Fruit fly (Drosophila melanogaster) whole organism, embryonic: Measurements from ENCODE around the gene Ucp4A.

Experiments used
- Blimp-1 ChIP-seq: fragments of 200-800 bp; sonication (Bioruptor generic); optimal IDR thresholded peaks from 3 replicates; lab custom pipeline; 2018; ENCODE audit warnings: missing biosample characterization, missing genetic modification characterization, mild to moderate bottlenecking, moderate library complexity, missing genetic modification reagents
- CG10366 ChIP-seq: fragments of 200-800 bp; sonication (Bioruptor generic); IDR thresholded peaks from 2 replicates; pipeline ENCODE4 v1.3.6; 2022; ENCODE audit warnings: missing biosample characterization, missing genetic modification characterization
- CG11085 ChIP-seq: fragments of 200-800 bp; sonication (Bioruptor generic); IDR thresholded peaks from 2 replicates; pipeline ENCODE4 v1.3.6; 2022; ENCODE audit warnings: missing biosample characterization, missing genetic modification characterization
- CG12155 ChIP-seq: fragments of 200-800 bp; sonication (Bioruptor generic); optimal IDR thresholded peaks from 3 replicates; lab custom pipeline; 2016; ENCODE audit warnings: missing biosample characterization, missing genetic modification characterization
- CG12391 ChIP-seq: fragments of 200-800 bp; sonication (Bioruptor generic); optimal IDR thresholded peaks from 3 replicates; lab custom pipeline; 2018; ENCODE audit warnings: missing biosample characterization, mild to moderate bottlenecking, missing genetic modification characterization, moderate library complexity
- CG14710 ChIP-seq: fragments of 200-800 bp; sonication (Bioruptor generic); optimal IDR thresholded peaks from 3 replicates; lab custom pipeline; 2019; ENCODE audit warnings: missing biosample characterization, mild to moderate bottlenecking, missing genetic modification characterization, moderate library complexity
- CG15514 ChIP-seq: fragments of 200-800 bp; sonication (Bioruptor generic); optimal IDR thresholded peaks from 3 replicates; lab custom pipeline; 2017; ENCODE audit warnings: missing biosample characterization, missing genetic modification characterization, mild to moderate bottlenecking, moderate library complexity, missing genetic modification reagents
- CG1603 ChIP-seq: fragments of 200-800 bp; sonication (Bioruptor generic); optimal IDR thresholded peaks from 2 replicates; lab custom pipeline; 2019; ENCODE audit warnings: missing biosample characterization, mild to moderate bottlenecking, missing genetic modification characterization, moderate library complexity
- CG17361 ChIP-seq: fragments of 200-800 bp; sonication (Bioruptor generic); IDR thresholded peaks from 3 replicates; pipeline ENCODE4 v1.3.6; 2022; ENCODE audit warnings: missing biosample characterization, missing genetic modification characterization
- CG2129 ChIP-seq: fragments of 200-800 bp; sonication (Bioruptor generic); IDR thresholded peaks from 2 replicates; pipeline ENCODE4 v1.3.6; 2022; ENCODE audit warnings: missing biosample characterization, missing genetic modification characterization; ENCODE audit not compliant: partially characterized antibody
- CG2712 ChIP-seq: fragments of 200-800 bp; optimal IDR thresholded peaks from 3 replicates; lab custom pipeline; 2019; ENCODE audit warnings: missing biosample characterization, mild to moderate bottlenecking, missing genetic modification characterization, moderate library complexity
- CG3847 ChIP-seq: fragments of 200-800 bp; sonication (Bioruptor generic); IDR thresholded peaks from 2 replicates; pipeline ENCODE4 v1.3.6; 2022; ENCODE audit warnings: missing biosample characterization, missing genetic modification characterization
- CG6272 ChIP-seq: fragments of 200-800 bp; sonication (Bioruptor generic); IDR thresholded peaks from 2 replicates; pipeline ENCODE4 v1.3.6; 2022; ENCODE audit warnings: missing biosample characterization, missing genetic modification characterization
- CG7987 ChIP-seq: fragments of 200-800 bp; sonication (Bioruptor generic); optimal IDR thresholded peaks from 2 replicates; lab custom pipeline; 2018; ENCODE audit warnings: missing biosample characterization, mild to moderate bottlenecking, missing genetic modification characterization, moderate library complexity
- CG8089 ChIP-seq: fragments of 200-800 bp; sonication (Bioruptor generic); optimal IDR thresholded peaks from 3 replicates; lab custom pipeline; 2016; ENCODE audit warnings: missing biosample characterization, missing genetic modification characterization
- CG8290 ChIP-seq, 3 experiments: fragments of 200-800 bp; sonication (Bioruptor generic); optimal IDR thresholded peaks; 2 replicates each; lab custom pipeline; 2016 to 2019; ENCODE audit warnings: missing biosample characterization in 3 of 3, missing genetic modification characterization in 3 of 3, mild to moderate bottlenecking in 2 of 3, moderate library complexity in 1 of 3
- CG8359 ChIP-seq: fragments of 200-800 bp; sonication (Bioruptor generic); optimal IDR thresholded peaks from 2 replicates; lab custom pipeline; 2017; ENCODE audit warnings: missing biosample characterization, mild to moderate bottlenecking, missing genetic modification characterization, borderline replicate concordance
- CG8478 ChIP-seq: fragments of >200 bp; optimal IDR thresholded peaks from 2 replicates; lab custom pipeline; 2018
- CG9609 ChIP-seq: fragments of 200-800 bp; sonication (Bioruptor generic); optimal IDR thresholded peaks from 3 replicates; lab custom pipeline; 2016; ENCODE audit warnings: missing biosample characterization, missing genetic modification characterization
- CG9932 ChIP-seq: fragments of 200-800 bp; sonication (Bioruptor generic); IDR thresholded peaks from 2 replicates; pipeline ENCODE4 v1.3.6; 2022; ENCODE audit warnings: missing biosample characterization, missing genetic modification characterization
- CrebB ChIP-seq: fragments of 200-800 bp; sonication (Bioruptor generic); optimal IDR thresholded peaks from 3 replicates; lab custom pipeline; 2018; ENCODE audit warnings: missing biosample characterization, mild to moderate bottlenecking, missing genetic modification characterization
- Ets65A ChIP-seq: fragments of 200-800 bp; sonication (Bioruptor generic); peaks from one replicate; lab custom pipeline; 2016; ENCODE audit warnings: missing biosample characterization, missing genetic modification characterization
- Ets97D ChIP-seq: fragments of 200-800 bp; sonication (Bioruptor generic); optimal IDR thresholded peaks from 3 replicates; lab custom pipeline; 2016; ENCODE audit warnings: missing biosample characterization, missing genetic modification characterization
- Fer2 ChIP-seq: fragments of 200-800 bp; sonication (Bioruptor generic); optimal IDR thresholded peaks from 2 replicates; lab custom pipeline; 2018; ENCODE audit warnings: missing biosample characterization, mild to moderate bottlenecking, missing genetic modification characterization, moderate library complexity
- H2.0 ChIP-seq: fragments of 200-800 bp; sonication (Bioruptor generic); IDR thresholded peaks from 2 replicates; pipeline ENCODE4 v1.3.6; 2022; ENCODE audit warnings: missing biosample characterization, missing genetic modification characterization
- HmgZ ChIP-seq: fragments of 200-800 bp; sonication (Bioruptor generic); optimal IDR thresholded peaks from 2 replicates; lab custom pipeline; 2018; ENCODE audit warnings: missing biosample characterization, mild to moderate bottlenecking, missing genetic modification characterization
- Hr3 ChIP-seq: fragments of 200-800 bp; sonication (Bioruptor generic); optimal IDR thresholded peaks from 3 replicates; lab custom pipeline; 2016; ENCODE audit warnings: missing biosample characterization, missing genetic modification characterization
- Lpt ChIP-seq: fragments of >200 bp; optimal IDR thresholded peaks from 2 replicates; lab custom pipeline; 2018; ENCODE audit warnings: missing biosample characterization, missing genetic modification characterization
- Nf-YC ChIP-seq: fragments of 200-800 bp; optimal IDR thresholded peaks from 3 replicates; lab custom pipeline; 2019; ENCODE audit warnings: missing biosample characterization, mild to moderate bottlenecking, missing genetic modification characterization, moderate library complexity
- NfI ChIP-seq: fragments of 200-800 bp; sonication (Bioruptor generic); optimal IDR thresholded peaks from 3 replicates; lab custom pipeline; 2018; ENCODE audit warnings: missing biosample characterization, mild to moderate bottlenecking, missing genetic modification characterization, moderate library complexity
- Rfx ChIP-seq: fragments of 200-800 bp; sonication (Bioruptor generic); IDR thresholded peaks from 2 replicates; pipeline ENCODE4 v1.3.6; 2022; ENCODE audit warnings: missing biosample characterization, missing genetic modification characterization
- Sry-β ChIP-seq: fragments of 200-800 bp; sonication (Bioruptor generic); optimal IDR thresholded peaks from 2 replicates; lab custom pipeline; 2018; ENCODE audit warnings: missing biosample characterization, mild to moderate bottlenecking, missing genetic modification characterization, moderate library complexity
- ase ChIP-seq: fragments of 200-800 bp; sonication (Bioruptor generic); IDR thresholded peaks from 3 replicates; pipeline ENCODE4 v1.3.6; 2022; ENCODE audit warnings: missing biosample characterization, missing genetic modification characterization
- bab2 ChIP-seq: fragments of 200-800 bp; sonication (Bioruptor generic); optimal IDR thresholded peaks from 2 replicates; lab custom pipeline; 2016; ENCODE audit warnings: missing biosample characterization, missing genetic modification characterization
- bcd ChIP-seq: fragments of 200-800 bp; sonication (Bioruptor generic); optimal IDR thresholded peaks from 2 replicates; lab custom pipeline; 2017; ENCODE audit warnings: missing biosample characterization, mild to moderate bottlenecking, missing genetic modification characterization
- bigmax ChIP-seq: fragments of 200-800 bp; sonication (Bioruptor generic); optimal IDR thresholded peaks from 2 replicates; lab custom pipeline; 2018; ENCODE audit warnings: missing biosample characterization, mild to moderate bottlenecking, missing genetic modification characterization
- bsh ChIP-seq, 2 experiments: fragments of 200-800 bp; sonication (Bioruptor generic); optimal IDR thresholded peaks; 2 replicates each; lab custom pipeline; 2017 to 2018; ENCODE audit warnings: mild to moderate bottlenecking in 2 of 2, missing biosample characterization in 2 of 2, missing genetic modification characterization in 2 of 2, moderate library complexity in 1 of 2
- chif ChIP-seq, 2 experiments: fragments of 200-800 bp; sonication (Bioruptor generic); optimal IDR thresholded peaks; 3 replicates each; lab custom pipeline; 2016; ENCODE audit warnings: missing biosample characterization in 2 of 2, missing genetic modification characterization in 2 of 2
- dysf ChIP-seq: fragments of 200-800 bp; sonication (Bioruptor generic); IDR thresholded peaks from 3 replicates; pipeline ENCODE4 v1.3.6; 2022; ENCODE audit warnings: missing biosample characterization, missing genetic modification characterization
- ham ChIP-seq: fragments of 200-800 bp; sonication (Bioruptor generic); IDR thresholded peaks from 2 replicates; pipeline ENCODE4 v1.3.6; 2022; ENCODE audit warnings: missing biosample characterization, missing genetic modification characterization
- insv ChIP-seq, 2 experiments: fragments of 200-800 bp; sonication (Bioruptor generic); optimal IDR thresholded peaks; 3 replicates each; lab custom pipeline; 2016 to 2018; ENCODE audit warnings: missing biosample characterization in 2 of 2, missing genetic modification characterization in 2 of 2
- kay ChIP-seq: fragments of 200-800 bp; sonication (Bioruptor generic); optimal IDR thresholded peaks from 2 replicates; lab custom pipeline; 2016; ENCODE audit warnings: missing biosample characterization, missing genetic modification characterization
- lilli ChIP-seq: fragments of 200-800 bp; sonication (Bioruptor generic); optimal IDR thresholded peaks from 3 replicates; lab custom pipeline; 2016; ENCODE audit warnings: missing biosample characterization, missing genetic modification characterization
- lmd ChIP-seq: fragments of 200-800 bp; sonication (Bioruptor generic); IDR thresholded peaks from 2 replicates; pipeline ENCODE4 v1.3.6; 2022; ENCODE audit warnings: missing biosample characterization, missing genetic modification characterization
- nau ChIP-seq: fragments of 200-800 bp; sonication (Bioruptor generic); optimal IDR thresholded peaks from 3 replicates; lab custom pipeline; 2017; ENCODE audit warnings: missing biosample characterization, mild to moderate bottlenecking, missing genetic modification characterization, missing genetic modification reagents
- sd ChIP-seq: fragments of 200-800 bp; sonication (Bioruptor generic); optimal IDR thresholded peaks from 3 replicates; lab custom pipeline; 2018; ENCODE audit warnings: missing biosample characterization, mild to moderate bottlenecking, missing genetic modification characterization, moderate library complexity
- sima ChIP-seq: fragments of 200-800 bp; sonication (Bioruptor generic); optimal IDR thresholded peaks from 2 replicates; lab custom pipeline; 2016; ENCODE audit warnings: missing biosample characterization, missing genetic modification characterization
- slbo ChIP-seq: fragments of 200-800 bp; sonication (Bioruptor generic); IDR thresholded peaks from 2 replicates; pipeline ENCODE4 v1.3.6; 2022; ENCODE audit warnings: missing biosample characterization, missing genetic modification characterization
- trem ChIP-seq: fragments of 200-800 bp; optimal IDR thresholded peaks from 3 replicates; lab custom pipeline; 2019; ENCODE audit warnings: missing biosample characterization, mild to moderate bottlenecking, missing genetic modification characterization, moderate library complexity
- vvl ChIP-seq: fragments of 200-800 bp; sonication (Bioruptor generic); IDR thresholded peaks from 2 replicates; pipeline ENCODE4 v1.3.6; 2022; ENCODE audit warnings: missing biosample characterization, missing genetic modification characterization

Gene Ucp4A

DNA sequence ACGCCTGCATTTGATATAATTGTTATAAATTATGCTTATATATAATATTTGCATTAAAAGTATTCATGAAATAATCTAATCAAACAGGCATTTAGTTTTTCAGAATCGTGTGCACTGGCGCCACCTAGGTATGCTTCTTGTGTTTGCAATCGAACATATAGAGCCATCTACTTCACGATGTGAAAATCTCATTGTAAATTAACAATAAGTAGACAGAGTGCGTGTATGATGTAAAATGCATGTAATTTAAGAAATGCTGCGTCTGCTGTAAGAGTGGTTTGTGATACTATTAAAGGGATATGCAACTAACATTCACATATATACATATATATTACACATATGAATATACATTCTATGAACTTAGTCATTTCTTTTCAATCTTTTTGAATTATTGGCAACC lies 24.5 kb upstream of the Ucp4A start (continued):
- TF ChIP-seq CG8290 (GFP tag; optimal IDR thresholded peaks at IDR 0.05; lab: Kevin White, UChicago) (peak; percentile 2), CG8290 (tag; optimal IDR thresholded peaks at IDR 0.05; lab: Kevin White, UChicago) (peak in 1 of 2 experiments; percentile 79), CG9609 (GFP tag; lab: Kevin White, UChicago) (no peak), H2.0 (GFP tag; lab: Robert Waterston, UW) (0 out of 2 replicates have a peak, but pooled peaks have one; percentile 21), CG2129 (GFP tag; lab: Robert Waterston, UW) (no peak), Blimp-1 (peak; percentile 26), Hr3 (peak; percentile 19), CG8478 (peak; percentile 5), ase (GFP tag; lab: Robert Waterston, UW) (0 out of 3 replicates have a peak, but pooled peaks have one; percentile 15), dysf (GFP tag; lab: Robert Waterston, UW) (peak; percentile 42; the same call in 1 of the 3 replicates), Rfx (peak; percentile 72), trem (peak; percentile 30), Ets65A (GFP tag; lab: Kevin White, UChicago) (peak; percentile 95), NfI (GFP tag; lab: Kevin White, UChicago) (peak; percentile 22), Sry-β (GFP tag; lab: Kevin White, UChicago) (no peak), CG6272 (GFP tag; lab: Robert Waterston, UW) (no peak), bigmax (no peak), sd (tag; lab: Kevin White, UChicago) (peak; percentile 35), Lpt (GFP tag; lab: Kevin White, UChicago) (no peak), CG9932 (GFP tag; lab: Robert Waterston, UW) (peak; percentile 58), CG12155 (GFP tag; lab: Kevin White, UChicago) (no peak), Fer2 (tag; lab: Kevin White, UChicago) (no peak), HmgZ (peak; percentile 76), CG14710 (peak; percentile 4), Ets97D (GFP tag; lab: Kevin White, UChicago) (no peak), CG7987 (GFP tag; lab: Kevin White, UChicago) (peak; percentile 1), kay (GFP tag; lab: Kevin White, UChicago) (peak; percentile 58), CG3847 (GFP tag; lab: Robert Waterston, UW) (peak; percentile 30), vvl (GFP tag; lab: Robert Waterston, UW) (peak; percentile 10; the same call in 1 of the 2 replicates), CG10366 (GFP tag; lab: Robert Waterston, UW) (no peak), CG1603 (tag; lab: Kevin White, UChicago) (peak; percentile 52), bsh (GFP tag; optimal IDR thresholded peaks at IDR 0.05; lab: Kevin White, UChicago) (peak in 1 of 2 experiments; percentile 2), ham (GFP tag; lab: Robert Waterston, UW) (no peak), insv (GFP tag; optimal IDR thresholded peaks at IDR 0.05; lab: Kevin White, UChicago) (peak in 1 of 2 experiments; percentile 59), lmd (GFP tag; lab: Robert Waterston, UW) (no peak), chif (GFP tag; optimal IDR thresholded peaks at IDR 0.05; lab: Kevin White, UChicago) (peak; percentile 13 to 29), slbo (GFP tag; lab: Robert Waterston, UW) (peak; percentile 59; the same call in 1 of the 2 replicates), bcd (GFP tag; lab: Kevin White, UChicago) (peak; percentile 14), lilli (peak; percentile 35), Nf-YC (tag; lab: Kevin White, UChicago) (peak; percentile 29), CG11085 (GFP tag; lab: Robert Waterston, UW) (peak; percentile 46; the same call in 1 of the 2 replicates), CG8359 (no peak), nau (GFP tag; lab: Kevin White, UChicago) (no peak), CG17361 (GFP tag; lab: Robert Waterston, UW) (peak; percentile 39; the same call in 1 of the 3 replicates), CG2712 (tag; lab: Kevin White, UChicago) (peak; percentile 33), CG12391 (tag; lab: Kevin White, UChicago) (peak; percentile 19), CrebB (tag; lab: Kevin White, UChicago) (no peak), CG8089 (GFP tag; lab: Kevin White, UChicago) (peak; percentile 8), CG15514 (GFP tag; lab: Kevin White, UChicago) (peak; percentile 11), bab2 (peak; percentile 3), sima (GFP tag; lab: Kevin White, UChicago) (no peak)
